Worm (Caenorhabditis elegans) whole organism, late embryonic: ENCODE results near the gene acr-15.
"Not testable (repeated sequence)": the region's sequence is repeated elsewhere in the genome, so short reads cannot be mapped to it uniquely, and the experiment has no call there.

Source experiments
- ama-1 ChIP-seq: fragments of 150-350 bp; optimal IDR thresholded peaks from 2 replicates; lab custom pipeline; 2014
- mec-3 ChIP-seq: sonication (generic microtip); optimal IDR thresholded peaks from 2 replicates; lab custom pipeline; 2016; ENCODE audit warnings: borderline replicate concordance, missing genetic modification characterization, missing compliant biosample characterization
- nfya-1 ChIP-seq: sonication (generic microtip); optimal IDR thresholded peaks from 2 replicates; lab custom pipeline; 2017; ENCODE audit warnings: missing genetic modification characterization, mild to moderate bottlenecking, missing compliant biosample characterization, antibody characterized with exemption, moderate library complexity
- nhr-11 ChIP-seq: fragments of 150-350 bp; optimal IDR thresholded peaks from 2 replicates; lab custom pipeline; 2014; ENCODE audit warnings: missing biosample characterization, missing genetic modification characterization
- tbx-2 ChIP-seq: sonication (generic microtip); optimal IDR thresholded peaks from 2 replicates; lab custom pipeline; 2016; ENCODE audit warnings: missing genetic modification characterization, missing compliant biosample characterization

ce11 chrV:8574762-8575161, 22.3 kb downstream of the acr-15 start, which contains the start of gene F25G6.1:
- TF ChIP-seq nhr-11 (tag; lab: Kevin White, UChicago); tbx-2 (tag; lab: Kevin White, UChicago); ama-1 (lab: Kevin White, UChicago); nfya-1; mec-3: not testable (repeated sequence)
